Fruit fly (Drosophila melanogaster): ENCODE results near the gene Or10a.

Or10a gene

dm6 chrX:11379139-11379538, 38.1 kb downstream of the Or10a start (continued):
- no peak for TF ChIP-seq CG9609 (GFP tag; optimal IDR thresholded peaks at IDR 0.05)
- TF ChIP-seq row (GFP tag; IDR thresholded peaks at IDR 0.05) = peak; percentile 79
- no peak for TF ChIP-seq nerfin-2 (GFP tag; IDR thresholded peaks at IDR 0.05; ENCODE audit: partially characterized antibody)
- peak; percentile 40; the same call in 1 of the 3 replicates for TF ChIP-seq Aef1 (GFP tag; IDR thresholded peaks at IDR 0.05)
- TF ChIP-seq CG32767 (GFP tag; IDR thresholded peaks at IDR 0.05) = no peak
- no peak for TF ChIP-seq Tbp (GFP tag; optimal IDR thresholded peaks at IDR 0.05)
- TF ChIP-seq zen2 (GFP tag; IDR thresholded peaks at IDR 0.05; ENCODE audit: partially characterized antibody) = no peak
- TF ChIP-seq Atf6 (GFP tag; IDR thresholded peaks at IDR 0.05) = peak; percentile 55
- peak; percentile 54 for TF ChIP-seq CG13894 (tag; optimal IDR thresholded peaks at IDR 0.05)
- TF ChIP-seq CG2199 (GFP tag; IDR thresholded peaks at IDR 0.05) = no peak
- no peak for TF ChIP-seq CG13287 (GFP tag; IDR thresholded peaks at IDR 0.05; ENCODE audit: partially characterized antibody)
- no peak for TF ChIP-seq Dfd (GFP tag; optimal IDR thresholded peaks at IDR 0.05)
- no peak for TF ChIP-seq CG1602 (GFP tag; optimal IDR thresholded peaks at IDR 0.05)
- no peak for TF ChIP-seq ssp (GFP tag; IDR thresholded peaks at IDR 0.05)
- TF ChIP-seq gsb (GFP tag; IDR thresholded peaks at IDR 0.05) = no peak
- TF ChIP-seq CG9797 (GFP tag; optimal IDR thresholded peaks at IDR 0.05) = no peak
- no peak for TF ChIP-seq CG17612 (GFP tag; IDR thresholded peaks at IDR 0.05)
- peak; percentile 32 for TF ChIP-seq esg (GFP tag; conservative IDR thresholded peaks at IDR 0.05)
- TF ChIP-seq CG11723 (GFP tag; optimal IDR thresholded peaks at IDR 0.05) = no peak
- no peak for TF ChIP-seq Dip3 (GFP tag; optimal IDR thresholded peaks at IDR 0.05)
- TF ChIP-seq corto (GFP tag; optimal IDR thresholded peaks at IDR 0.05) = no peak
- no peak for TF ChIP-seq lov (optimal IDR thresholded peaks at IDR 0.05)
- TF ChIP-seq lov (GFP tag; IDR thresholded peaks at IDR 0.05) = no peak
- TF ChIP-seq trh (GFP tag; optimal IDR thresholded peaks at IDR 0.05) = no peak
- TF ChIP-seq Drgx (GFP tag; IDR thresholded peaks at IDR 0.05) = peak; percentile 23; the same call in 1 of the 2 replicates
- TF ChIP-seq ci (GFP tag; IDR thresholded peaks at IDR 0.05) = peak; percentile 73
- peak; percentile 72 for TF ChIP-seq CG2678 (tag; optimal IDR thresholded peaks at IDR 0.05)
- no peak for TF ChIP-seq cato (GFP tag; optimal IDR thresholded peaks at IDR 0.05; ENCODE audit: borderline replicate concordance)
- no peak for TF ChIP-seq danr (GFP tag; IDR thresholded peaks at IDR 0.05)
- TF ChIP-seq CG11560 (tag; IDR thresholded peaks at IDR 0.05) = no peak
- TF ChIP-seq Lpt (GFP tag; optimal IDR thresholded peaks at IDR 0.05) = no peak
- no peak for TF ChIP-seq btn (GFP tag; optimal IDR thresholded peaks at IDR 0.05)
- no peak for TF ChIP-seq abd-A (tag; optimal IDR thresholded peaks at IDR 0.05)
- no peak for TF ChIP-seq ERR (GFP tag; optimal IDR thresholded peaks at IDR 0.05)
- no peak for TF ChIP-seq twi (tag; optimal IDR thresholded peaks at IDR 0.05)
- TF ChIP-seq CG4328 (GFP tag; optimal IDR thresholded peaks at IDR 0.05) = no peak
- peak; percentile 40; the same call in 1 of the 2 replicates for TF ChIP-seq Oaz (GFP tag; IDR thresholded peaks at IDR 0.05)
- no peak for TF ChIP-seq fu2 (GFP tag; optimal IDR thresholded peaks at IDR 0.05)
- peak; percentile 23 for TF ChIP-seq CG10979 (tag; optimal IDR thresholded peaks at IDR 0.05)
- TF ChIP-seq CG10654 (GFP tag; optimal IDR thresholded peaks at IDR 0.05) = no peak
- TF ChIP-seq CG2116 (GFP tag; optimal IDR thresholded peaks at IDR 0.05) = no peak
- no peak for TF ChIP-seq CG13123 (GFP tag; optimal IDR thresholded peaks at IDR 0.05)
- no peak for TF ChIP-seq gt (GFP tag; IDR thresholded peaks at IDR 0.05)
- no peak for TF ChIP-seq Hr39 (optimal IDR thresholded peaks at IDR 0.05)
- peak; percentile 47 for TF ChIP-seq Meics (GFP tag; optimal IDR thresholded peaks at IDR 0.05)
- TF ChIP-seq tup (GFP tag; optimal IDR thresholded peaks at IDR 0.05) = no peak
- TF ChIP-seq slbo (GFP tag; IDR thresholded peaks at IDR 0.05) = peak; percentile 65
- no peak for TF ChIP-seq Optix (GFP tag; IDR thresholded peaks at IDR 0.05)
- 0 out of 2 replicates have a peak, but pooled peaks have one; percentile 24 for TF ChIP-seq Awh (GFP tag; IDR thresholded peaks at IDR 0.05)
- TF ChIP-seq CG7372 (GFP tag; IDR thresholded peaks at IDR 0.05) = peak; percentile 46; the same call in 1 of the 2 replicates
- TF ChIP-seq CG18262 (tag; optimal IDR thresholded peaks at IDR 0.05) = peak; percentile 42
- no peak for TF ChIP-seq toy (GFP tag; IDR thresholded peaks at IDR 0.05)
- no peak for TF ChIP-seq HLH4C (GFP tag; IDR thresholded peaks at IDR 0.05; ENCODE audit: partially characterized antibody)
